Worm (Caenorhabditis elegans) whole organism, midembryonic: ENCODE results near the gene F52E1.5.

ENCODE experiments used
- T22C8.4 ChIP-seq: fragments of 200-800 bp; sonication (Bioruptor generic); IDR thresholded peaks from 2 replicates; pipeline ENCODE4 v1.3.6; 2022; ENCODE audit warnings: missing genetic modification characterization, missing compliant biosample characterization
- cog-1 ChIP-seq: sonication (generic microtip); optimal IDR thresholded peaks from 2 replicates; lab custom pipeline; 2016; ENCODE audit warnings: missing genetic modification characterization, missing compliant biosample characterization
- flt-1 ChIP-seq: fragments of 200-800 bp; sonication (Bioruptor generic); IDR thresholded peaks from 2 replicates; pipeline ENCODE4 v1.3.6; 2022; ENCODE audit warnings: missing genetic modification characterization, missing compliant biosample characterization
- klf-2 ChIP-seq: fragments of 200-800 bp; sonication (Bioruptor generic); conservative IDR thresholded peaks from 2 replicates; pipeline ENCODE4 v1.3.6; 2022; ENCODE audit warnings: missing genetic modification reagents, missing genetic modification characterization, missing compliant biosample characterization
- med-1 ChIP-seq: sonication (generic microtip); optimal IDR thresholded peaks from 2 replicates; lab custom pipeline; 2017; ENCODE audit warnings: missing genetic modification characterization, mild to moderate bottlenecking, missing compliant biosample characterization, antibody characterized with exemption, missing genetic modification reagents; ENCODE audit not compliant: insufficient read depth
- ref-1 ChIP-seq: fragments of 200-800 bp; sonication (Bioruptor generic); conservative IDR thresholded peaks from 2 replicates; pipeline ENCODE4 v1.3.6; 2022; ENCODE audit warnings: missing genetic modification reagents, missing genetic modification characterization, missing compliant biosample characterization
- tab-1 ChIP-seq: fragments of 200-800 bp; sonication (Bioruptor generic); IDR thresholded peaks from 2 replicates; pipeline ENCODE4 v1.3.6; 2022; ENCODE audit warnings: missing genetic modification characterization, missing compliant biosample characterization
- ztf-23 ChIP-seq: fragments of 200-800 bp; sonication (Bioruptor generic); IDR thresholded peaks from 2 replicates; pipeline ENCODE4 v1.3.6; 2022; ENCODE audit warnings: missing genetic modification reagents, missing genetic modification characterization, missing compliant biosample characterization
- ztf-29 ChIP-seq: fragments of 200-800 bp; sonication (Bioruptor generic); IDR thresholded peaks from 2 replicates; pipeline ENCODE4 v1.3.6; 2022; ENCODE audit warnings: missing genetic modification reagents, missing genetic modification characterization, missing compliant biosample characterization

The F52E1.5 gene

DNA sequence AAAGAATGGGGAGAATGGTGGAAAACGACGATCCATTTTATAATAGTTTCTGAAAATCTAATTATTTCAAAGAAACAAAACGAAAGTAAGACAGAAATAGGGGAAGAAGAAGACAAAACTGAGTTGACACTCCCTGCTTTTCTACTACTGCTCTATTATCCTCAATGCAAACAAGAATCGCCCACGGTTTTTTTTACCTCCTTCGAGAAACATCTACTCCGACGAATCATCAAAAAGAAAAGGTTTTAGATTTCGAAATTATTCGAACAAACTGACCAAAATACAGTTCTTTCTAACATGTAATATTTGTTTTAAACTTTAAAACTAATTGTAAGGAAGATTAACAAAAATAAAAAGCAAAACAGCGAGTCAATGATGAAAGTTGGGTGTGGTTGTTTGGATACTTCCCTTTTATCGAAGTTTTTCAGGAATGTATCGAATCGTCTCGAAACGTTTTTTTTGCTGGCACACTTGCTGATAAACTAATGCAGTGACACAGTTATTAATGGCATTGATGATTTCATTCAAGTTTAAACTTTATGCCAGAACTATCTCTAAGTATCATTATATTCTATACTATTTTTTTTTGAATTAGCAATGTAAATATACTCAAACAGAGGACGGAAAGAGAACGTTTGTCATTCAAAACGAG lies 6.7 kb downstream of the F52E1.5 start, which contains the start of gene hsp-17:
hsp-17 (minus strand) TSS at position 51 of the 652 bp plus-strand sequence.
- TF ChIP-seq ztf-23 (GFP tag; lab: Robert Waterston, UW) (no peak), T22C8.4 (GFP tag; lab: Robert Waterston, UW) (no peak), med-1 (GFP tag; lab: Kevin White, UChicago) (no peak), flt-1 (no peak), klf-2 (no peak)

DNA sequence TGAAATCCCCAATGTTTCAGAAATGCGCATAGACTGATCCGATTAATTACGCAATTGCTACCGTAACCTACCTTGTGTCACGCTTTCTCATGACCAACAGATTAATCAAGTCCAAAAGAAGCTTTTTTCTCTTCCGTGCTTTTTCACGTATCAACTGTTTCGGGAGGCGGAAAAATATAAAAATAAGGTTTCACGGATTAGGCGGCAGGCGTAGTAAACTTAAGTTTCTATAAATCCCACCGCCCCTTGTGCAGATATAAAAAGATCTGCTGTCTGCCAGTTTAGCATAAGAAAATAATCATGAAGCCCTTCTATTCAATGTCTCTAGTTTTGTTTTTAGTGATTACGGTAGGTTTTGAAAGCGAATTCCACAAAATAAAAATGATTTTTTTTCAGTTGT lies 7.8 kb downstream of the F52E1.5 start, which contains the start of gene gcy-7:
gcy-7 (plus strand) TSS at position 301 of the 400 bp plus-strand sequence.
- TF ChIP-seq med-1 (GFP tag; lab: Kevin White, UChicago) (no peak), klf-2 (no peak), tab-1 (GFP tag; lab: Robert Waterston, UW) (no peak), ref-1 (GFP tag; lab: Robert Waterston, UW) (no peak), ztf-23 (GFP tag; lab: Robert Waterston, UW) (no peak), T22C8.4 (GFP tag; lab: Robert Waterston, UW) (no peak), ztf-29 (no peak), flt-1 (no peak), cog-1 (tag; lab: Kevin White, UChicago) (no peak)

DNA sequence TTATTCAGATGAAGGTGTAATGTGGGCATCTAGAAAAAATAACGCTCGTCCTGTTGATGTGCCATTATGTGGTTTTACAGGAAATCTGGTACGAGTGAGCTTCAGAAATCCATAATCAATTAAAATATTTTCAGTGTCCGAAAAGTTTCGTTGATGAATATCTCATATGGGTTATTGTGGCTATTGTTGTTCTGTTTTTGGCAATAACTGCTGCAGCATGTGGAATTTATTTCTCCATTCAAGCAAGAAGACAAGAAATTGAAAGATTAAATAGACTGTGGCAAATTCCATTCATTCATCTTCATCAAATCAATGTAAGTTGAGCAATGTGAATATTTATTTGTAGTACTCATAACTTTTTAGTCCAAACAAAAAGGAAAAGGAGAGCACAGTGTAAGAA lies 10.0 kb downstream of the F52E1.5 start:
- TF ChIP-seq ztf-23 (GFP tag; lab: Robert Waterston, UW) = no peak
- no peak for TF ChIP-seq ref-1 (GFP tag; lab: Robert Waterston, UW)
- no peak for TF ChIP-seq T22C8.4 (GFP tag; lab: Robert Waterston, UW)
- TF ChIP-seq ztf-29 = no peak
- no peak for TF ChIP-seq med-1 (GFP tag; lab: Kevin White, UChicago)
- no peak for TF ChIP-seq flt-1
- TF ChIP-seq klf-2 = no peak
- no peak for TF ChIP-seq cog-1 (tag; lab: Kevin White, UChicago)
- no peak for TF ChIP-seq tab-1 (GFP tag; lab: Robert Waterston, UW)

DNA sequence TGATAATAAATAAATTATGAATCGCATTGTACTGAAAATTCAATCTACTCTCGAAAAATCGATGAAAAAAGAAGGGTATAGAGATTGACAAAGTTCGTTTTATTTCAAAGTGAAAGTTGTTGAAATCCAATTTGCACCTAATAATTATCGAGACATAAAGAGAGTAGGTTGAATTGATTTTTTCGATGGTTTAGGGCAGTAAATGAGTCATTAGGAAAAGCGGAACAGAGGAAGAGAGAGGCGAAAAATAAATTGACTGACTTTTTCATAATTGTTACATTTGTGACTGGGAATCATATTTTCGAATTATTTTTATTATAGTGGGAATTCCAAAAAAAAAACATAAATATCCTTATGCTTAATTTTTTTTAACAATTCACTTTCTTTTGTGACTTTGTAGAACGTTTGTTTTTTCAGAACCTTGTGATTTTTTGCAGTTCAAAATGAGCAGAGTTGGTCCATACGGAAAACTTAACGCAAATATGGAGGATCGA lies 15.1 kb downstream of the F52E1.5 start, which contains the start of the genes pho-6 and F52E1.3:
pho-6 (minus strand) TSS at position 101 of the 494 bp plus-strand sequence.
F52E1.3 (plus strand) TSS at position 444 of the 494 bp plus-strand sequence.
- no peak for TF ChIP-seq klf-2
- TF ChIP-seq ztf-23 (GFP tag; lab: Robert Waterston, UW) = no peak
- TF ChIP-seq tab-1 (GFP tag; lab: Robert Waterston, UW) = no peak
- no peak for TF ChIP-seq T22C8.4 (GFP tag; lab: Robert Waterston, UW)

DNA sequence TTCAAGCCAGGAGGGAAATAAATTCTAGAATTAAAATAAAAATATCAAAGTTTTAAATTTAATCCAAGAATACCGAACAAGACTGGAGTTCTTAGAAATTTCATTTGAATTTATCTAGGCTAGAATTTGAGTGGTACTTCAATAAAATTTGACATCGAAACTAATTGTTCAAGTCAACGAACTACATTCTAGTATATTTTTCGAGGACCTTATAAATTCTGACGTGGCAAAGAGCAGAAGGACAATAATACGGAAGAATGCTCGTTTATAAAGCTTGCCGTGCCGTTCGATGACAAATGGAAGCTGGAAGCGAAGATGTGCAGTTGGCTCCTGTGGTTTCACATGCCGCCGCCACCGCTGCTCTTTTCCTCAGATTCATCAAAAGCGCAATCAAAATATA lies 21.5 kb downstream of the F52E1.5 start:
- TF ChIP-seq ztf-29 = no peak
- TF ChIP-seq ref-1 (GFP tag; lab: Robert Waterston, UW) = no peak
- no peak for TF ChIP-seq T22C8.4 (GFP tag; lab: Robert Waterston, UW)
- no peak for TF ChIP-seq tab-1 (GFP tag; lab: Robert Waterston, UW)
- TF ChIP-seq flt-1 = no peak
- TF ChIP-seq ztf-23 (GFP tag; lab: Robert Waterston, UW) = no peak

DNA sequence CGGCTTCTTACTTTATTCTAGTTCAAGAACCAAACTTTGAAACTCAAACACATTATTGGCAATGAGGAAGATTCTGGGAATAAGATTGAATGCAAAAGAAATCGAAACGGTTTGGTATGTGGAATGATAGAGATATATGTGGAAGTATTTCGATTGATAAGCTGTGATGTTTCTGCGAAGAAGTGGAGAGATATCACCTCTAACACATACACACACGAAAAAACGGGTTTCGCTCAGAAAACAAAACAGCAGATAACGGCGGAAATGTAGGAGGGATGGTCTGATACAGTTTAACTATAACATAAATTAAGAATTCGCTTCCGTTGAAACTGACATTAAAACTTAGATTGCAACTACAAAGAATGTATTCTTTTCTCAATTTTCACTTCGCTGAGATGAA lies 22.0 kb downstream of the F52E1.5 start:
- no peak for TF ChIP-seq cog-1 (tag; lab: Kevin White, UChicago)
- no peak for TF ChIP-seq ztf-23 (GFP tag; lab: Robert Waterston, UW)
- TF ChIP-seq tab-1 (GFP tag; lab: Robert Waterston, UW) = no peak
- no peak for TF ChIP-seq ref-1 (GFP tag; lab: Robert Waterston, UW)
- TF ChIP-seq ztf-29 = no peak
- no peak for TF ChIP-seq med-1 (GFP tag; lab: Kevin White, UChicago)
- no peak for TF ChIP-seq flt-1
- no peak for TF ChIP-seq T22C8.4 (GFP tag; lab: Robert Waterston, UW)
- no peak for TF ChIP-seq klf-2

DNA sequence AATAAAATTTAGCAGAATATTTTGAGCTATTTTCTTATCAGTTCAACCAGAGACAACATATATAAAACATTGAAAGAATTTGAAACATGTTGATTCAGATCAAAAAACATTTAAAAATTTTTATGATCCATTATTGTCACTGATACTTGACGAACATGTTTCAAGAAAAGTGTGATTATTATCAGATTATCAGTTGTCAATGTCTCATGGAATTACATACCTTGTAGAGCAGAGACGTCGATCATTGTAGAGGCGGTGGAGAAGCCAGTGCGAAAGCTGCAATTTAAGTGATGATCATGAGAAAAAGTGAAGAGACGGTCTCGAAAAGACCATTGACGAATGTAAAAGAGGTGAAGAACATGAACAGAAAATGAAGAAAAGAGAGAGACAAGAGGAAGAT lies 23.1 kb downstream of the F52E1.5 start, which contains the start of gene F52E1.9:
F52E1.9 (minus strand) TSS at position 278 of the 400 bp plus-strand sequence.
- no peak for TF ChIP-seq cog-1 (tag; lab: Kevin White, UChicago)
- no peak for TF ChIP-seq ztf-23 (GFP tag; lab: Robert Waterston, UW)
- TF ChIP-seq klf-2 = no peak
- TF ChIP-seq ztf-29 = no peak
- no peak for TF ChIP-seq ref-1 (GFP tag; lab: Robert Waterston, UW)
- no peak for TF ChIP-seq T22C8.4 (GFP tag; lab: Robert Waterston, UW)
- no peak for TF ChIP-seq flt-1
- no peak for TF ChIP-seq med-1 (GFP tag; lab: Kevin White, UChicago)
- no peak for TF ChIP-seq tab-1 (GFP tag; lab: Robert Waterston, UW)

DNA sequence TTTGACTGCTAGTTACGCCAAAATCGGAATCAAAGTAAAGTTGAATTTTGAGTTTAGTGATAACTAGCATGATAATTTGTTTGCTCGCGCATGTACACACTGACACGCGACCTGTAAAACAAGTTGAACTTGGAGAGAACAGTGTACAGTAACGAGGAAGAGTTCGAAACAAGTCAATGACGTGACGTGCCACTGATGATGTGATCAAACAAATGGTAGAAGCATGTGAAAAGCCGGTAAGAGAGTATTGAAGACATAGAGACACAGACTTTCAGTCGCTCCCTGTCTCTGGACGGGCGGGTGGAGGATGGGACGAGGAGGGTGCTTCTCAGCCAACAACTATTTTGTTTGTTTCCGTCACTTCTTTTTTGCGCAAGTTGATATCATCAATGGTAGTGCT lies 23.8 kb downstream of the F52E1.5 start:
- TF ChIP-seq med-1 (GFP tag; lab: Kevin White, UChicago) = no peak
- TF ChIP-seq klf-2 = no peak

DNA sequence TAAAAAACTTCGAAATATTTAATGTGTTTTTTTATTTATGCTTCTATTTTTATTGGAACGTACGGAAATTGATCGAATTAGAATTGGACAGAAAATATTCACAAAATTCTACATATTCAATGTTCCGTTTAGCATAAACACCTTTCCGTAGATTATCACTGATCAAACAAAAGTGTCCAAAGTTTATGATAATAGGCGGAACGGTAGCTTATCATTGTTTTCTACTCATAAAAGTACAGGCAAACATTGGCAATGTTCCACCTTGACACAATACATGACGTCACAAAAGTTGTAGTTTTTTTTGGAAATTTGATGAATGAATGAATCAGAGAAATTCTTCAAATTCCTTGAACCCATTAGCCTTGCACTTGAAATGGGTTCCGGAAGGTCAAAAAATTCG lies 24.6 kb downstream of the F52E1.5 start:
- TF ChIP-seq cog-1 (tag; lab: Kevin White, UChicago) = no peak
- no peak for TF ChIP-seq klf-2
- no peak for TF ChIP-seq ztf-23 (GFP tag; lab: Robert Waterston, UW)
- TF ChIP-seq tab-1 (GFP tag; lab: Robert Waterston, UW) = no peak
- TF ChIP-seq ztf-29 = no peak
- no peak for TF ChIP-seq flt-1
- TF ChIP-seq ref-1 (GFP tag; lab: Robert Waterston, UW) = no peak
- no peak for TF ChIP-seq T22C8.4 (GFP tag; lab: Robert Waterston, UW)
- no peak for TF ChIP-seq med-1 (GFP tag; lab: Kevin White, UChicago)

DNA sequence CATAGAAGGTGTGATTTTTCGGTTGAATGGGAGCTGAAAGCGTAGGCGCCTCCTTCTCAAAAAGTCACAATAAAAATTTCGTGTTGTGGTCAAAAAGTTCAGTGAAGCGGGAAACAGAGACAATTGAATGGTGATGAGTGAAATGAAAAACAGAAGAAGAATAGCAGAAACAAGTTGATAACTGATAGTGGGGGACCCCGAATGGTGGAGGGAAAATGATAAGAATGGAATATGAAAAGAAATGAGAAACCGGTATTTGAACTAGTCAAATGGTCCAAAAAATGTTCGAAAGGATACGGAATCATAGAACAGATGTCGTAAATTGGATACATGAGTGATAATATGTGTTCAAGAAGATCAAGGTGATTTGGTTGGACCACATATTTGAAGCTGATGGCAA lies 25.0 kb downstream of the F52E1.5 start:
- TF ChIP-seq flt-1 = no peak
- TF ChIP-seq T22C8.4 (GFP tag; lab: Robert Waterston, UW) = no peak
- no peak for TF ChIP-seq ztf-23 (GFP tag; lab: Robert Waterston, UW)
- TF ChIP-seq cog-1 (tag; lab: Kevin White, UChicago) = no peak
- TF ChIP-seq ref-1 (GFP tag; lab: Robert Waterston, UW) = no peak
- no peak for TF ChIP-seq med-1 (GFP tag; lab: Kevin White, UChicago)
- no peak for TF ChIP-seq tab-1 (GFP tag; lab: Robert Waterston, UW)
- TF ChIP-seq ztf-29 = no peak
- no peak for TF ChIP-seq klf-2
